Worm (Caenorhabditis elegans): ENCODE data around the gene Y55F3AM.11.

Y55F3AM.11 gene

ce11 chrIV:999675-1000074 is 44.5 kb downstream of the Y55F3AM.11 start:
- TF ChIP-seq elt-3 (tag; optimal IDR thresholded peaks at IDR 0.05) (no peak), ceh-8 (GFP tag; optimal IDR thresholded peaks at IDR 0.05) (no peak), mab-9 (GFP tag; IDR thresholded peaks at IDR 0.05) (no peak), unc-130 (tag; optimal IDR thresholded peaks at IDR 0.05) (no peak)

ce11 chrIV:998914-999313 is 45.3 kb downstream of the Y55F3AM.11 start, which contains the start of gene Y55F3AM.5:
TSS of gene Y55F3AM.5 (plus strand) at chrIV:999214.
- TF ChIP-seq hpl-2 (GFP tag; optimal IDR thresholded peaks at IDR 0.05) = no peak
- no peak for TF ChIP-seq fos-1 (tag; optimal IDR thresholded peaks at IDR 0.05)
- TF ChIP-seq elt-2 (tag; optimal IDR thresholded peaks at IDR 0.05) = no peak
- no peak for TF ChIP-seq jun-1 (tag; optimal IDR thresholded peaks at IDR 0.05)
- no peak for TF ChIP-seq efl-3 (GFP tag; optimal IDR thresholded peaks at IDR 0.05)
- no peak for TF ChIP-seq skn-1 (tag; optimal IDR thresholded peaks at IDR 0.05)
- TF ChIP-seq ces-1 (GFP tag; optimal IDR thresholded peaks at IDR 0.05) = no peak
- no peak for TF ChIP-seq lin-14 (GFP tag; optimal IDR thresholded peaks at IDR 0.05)
- no peak for TF ChIP-seq C16A3.4 (tag; optimal IDR thresholded peaks at IDR 0.05)
- TF ChIP-seq grh-1 (GFP tag; IDR thresholded peaks at IDR 0.05) = no peak
- TF ChIP-seq nhr-76 (tag; optimal IDR thresholded peaks at IDR 0.05) = no peak
- no peak for TF ChIP-seq unc-30 (tag; optimal IDR thresholded peaks at IDR 0.05)
- TF ChIP-seq pqm-1 (tag; optimal IDR thresholded peaks at IDR 0.05) = no peak
- no peak for TF ChIP-seq lin-39 (tag; optimal IDR thresholded peaks at IDR 0.05)
- TF ChIP-seq nhr-11 (tag; optimal IDR thresholded peaks at IDR 0.05) = no peak
- no peak for TF ChIP-seq unc-86 (tag; optimal IDR thresholded peaks at IDR 0.05)

ce11 chrIV:991647-992400 is 52.4 kb downstream of the Y55F3AM.11 start, which contains the start of gene lep-2:
TSS of gene lep-2 (plus strand) at chrIV:992283.
- peak; percentile 15 for TF ChIP-seq swsn-7 (tag; optimal IDR thresholded peaks at IDR 0.05)
- peak; percentile 36 to 59 for TF ChIP-seq lsy-2 (tag; optimal IDR thresholded peaks at IDR 0.05)
- no peak for TF ChIP-seq elt-2 (tag; optimal IDR thresholded peaks at IDR 0.05)
- no peak for TF ChIP-seq zag-1 (tag; optimal IDR thresholded peaks at IDR 0.05)
- TF ChIP-seq lin-13 (GFP tag; optimal IDR thresholded peaks at IDR 0.05) = no peak
- peak; percentile 15 for TF ChIP-seq tbx-2 (tag; optimal IDR thresholded peaks at IDR 0.05)
- 0 out of 2 replicates have a peak, but pooled peaks have one; percentile 33 for TF ChIP-seq grh-1 (GFP tag; IDR thresholded peaks at IDR 0.05)
- peak; percentile 38 for TF ChIP-seq nhr-19 (GFP tag; conservative IDR thresholded peaks at IDR 0.05)
- peak; percentile 32 for TF ChIP-seq skn-1 (tag; optimal IDR thresholded peaks at IDR 0.05)
- no peak for TF ChIP-seq rnt-1 (tag; optimal IDR thresholded peaks at IDR 0.05)
- no peak for TF ChIP-seq nhr-28 (tag; optimal IDR thresholded peaks at IDR 0.05)
- no peak for TF ChIP-seq nhr-84 (tag; optimal IDR thresholded peaks at IDR 0.05)
- peak; percentile 92 to 95 for TF ChIP-seq efl-1 (optimal IDR thresholded peaks at IDR 0.05)
- peak; percentile 91 to 99 for TF ChIP-seq efl-1 (GFP tag; optimal IDR thresholded peaks at IDR 0.05 in 1 of 2)
- TF ChIP-seq nhr-85 (tag) = peak; percentile 1
- TF ChIP-seq lin-35 (GFP tag; optimal IDR thresholded peaks at IDR 0.05) = peak; percentile 91 to 94
- TF ChIP-seq ceh-90 (tag; optimal IDR thresholded peaks at IDR 0.05) = no peak
- TF ChIP-seq ceh-8 (GFP tag; optimal IDR thresholded peaks at IDR 0.05) = no peak
- no peak for TF ChIP-seq Y116A8C.19 (tag; optimal IDR thresholded peaks at IDR 0.05; ENCODE audit: borderline replicate concordance)
- no peak for TF ChIP-seq unc-62 (GFP tag; optimal IDR thresholded peaks at IDR 0.05)
- TF ChIP-seq xbp-1 (tag; optimal IDR thresholded peaks at IDR 0.05) = peak; percentile 41
- TF ChIP-seq dpl-1 (GFP tag; optimal IDR thresholded peaks at IDR 0.05) = peak; percentile 87 to 89 (median 88)
- no peak for TF ChIP-seq F16B12.6 (tag; optimal IDR thresholded peaks at IDR 0.05)
- TF ChIP-seq ceh-82 (tag; optimal IDR thresholded peaks at IDR 0.05) = peak in 1 of 3 experiments; percentile 13
- no peak for TF ChIP-seq fkh-4 (tag; optimal IDR thresholded peaks at IDR 0.05; ENCODE audit: borderline replicate concordance)
- TF ChIP-seq unc-86 (tag; optimal IDR thresholded peaks at IDR 0.05) = peak; percentile 18
- TF ChIP-seq pax-3 (tag; optimal IDR thresholded peaks at IDR 0.05) = no peak
- no peak for TF ChIP-seq pqm-1 (tag; optimal IDR thresholded peaks at IDR 0.05)
- TF ChIP-seq mdl-1 (tag; optimal IDR thresholded peaks at IDR 0.05) = no peak
- TF ChIP-seq mep-1 (tag; optimal IDR thresholded peaks at IDR 0.05) = peak; percentile 8
- TF ChIP-seq fkh-10 (GFP tag; optimal IDR thresholded peaks at IDR 0.05) = no peak
- TF ChIP-seq ztf-4 (tag; optimal IDR thresholded peaks at IDR 0.05) = no peak
- no peak for TF ChIP-seq alr-1 (tag; optimal IDR thresholded peaks at IDR 0.05; ENCODE audit: borderline replicate concordance)
- no peak for TF ChIP-seq zip-4 (GFP tag; optimal IDR thresholded peaks at IDR 0.05)
- no peak for TF ChIP-seq ets-5 (GFP tag; IDR thresholded peaks at IDR 0.05)
